Worm (Caenorhabditis elegans): ENCODE data around the gene hizr-1.

DNA sequence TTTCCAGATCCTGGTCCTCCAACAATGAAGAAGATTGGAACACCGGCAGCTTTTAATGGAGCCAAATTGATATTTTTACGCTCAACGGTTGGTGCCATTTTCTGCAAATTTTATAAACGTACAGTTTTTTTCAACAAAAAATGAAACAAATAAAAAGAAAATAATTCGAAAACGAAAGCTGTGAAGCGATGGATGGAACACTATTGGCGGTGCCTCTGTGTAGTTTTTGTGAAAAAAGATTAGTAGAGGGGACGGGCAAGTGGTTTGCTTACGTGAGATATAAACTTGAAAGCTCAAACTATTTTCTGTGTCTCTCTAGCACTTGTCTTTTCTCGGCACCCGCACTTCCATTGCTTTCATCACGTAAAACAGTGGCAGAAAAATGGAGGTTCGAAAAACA is 30.5 kb upstream of the hizr-1 start, which contains the start of gene F38B2.4:
- TF ChIP-seq unc-62 (GFP tag; optimal IDR thresholded peaks at IDR 0.05) (no peak), nhr-28 (tag; optimal IDR thresholded peaks at IDR 0.05) (no peak), nhr-11 (tag; optimal IDR thresholded peaks at IDR 0.05) (no peak), sea-2 (GFP tag; optimal IDR thresholded peaks at IDR 0.05) (no peak), pqm-1 (tag; optimal IDR thresholded peaks at IDR 0.05) (no peak), ceh-9 (tag; optimal IDR thresholded peaks at IDR 0.05) (no peak), nhr-77 (tag; optimal IDR thresholded peaks at IDR 0.05) (no peak), elt-1 (tag; optimal IDR thresholded peaks at IDR 0.05) (no peak), ceh-28 (tag; optimal IDR thresholded peaks at IDR 0.05) (no peak)

All from whole organism, L3 larva.